Worm (Caenorhabditis elegans) whole organism, late embryonic: Measurements from ENCODE around the gene F54F7.6.
A peak's percentile ranks its signal among the peaks of the same experiment; 100 is the strongest.

Source experiments
- C08G9.2 ChIP-seq: sonication (generic microtip); optimal IDR thresholded peaks from 2 replicates; lab custom pipeline; 2016; ENCODE audit warnings: mild to moderate bottlenecking, missing genetic modification characterization, moderate library complexity, missing compliant biosample characterization
- C38D4.7 ChIP-seq: fragments of 200-800 bp; sonication (Bioruptor generic); optimal IDR thresholded peaks from 2 replicates; lab custom pipeline; 2018; ENCODE audit warnings: mild to moderate bottlenecking, missing genetic modification characterization, moderate library complexity, missing compliant biosample characterization
- K02D7.2 ChIP-seq: sonication (generic microtip); optimal IDR thresholded peaks from 2 replicates; lab custom pipeline; 2017; ENCODE audit warnings: mild to moderate bottlenecking, missing genetic modification characterization, missing compliant biosample characterization
- T23F11.4 ChIP-seq: fragments of 200-800 bp; sonication (Bioruptor generic); optimal IDR thresholded peaks from 2 replicates; lab custom pipeline; 2018; ENCODE audit warnings: mild to moderate bottlenecking, missing genetic modification characterization, missing compliant biosample characterization
- ahr-1 ChIP-seq: sonication (generic microtip); optimal IDR thresholded peaks from 2 replicates; lab custom pipeline; 2016; ENCODE audit warnings: missing genetic modification characterization, missing compliant biosample characterization
- ama-1 ChIP-seq: fragments of 150-350 bp; optimal IDR thresholded peaks from 2 replicates; lab custom pipeline; 2014
- ceh-19 ChIP-seq: fragments of 200-800 bp; sonication (Bioruptor generic); optimal IDR thresholded peaks from 2 replicates; lab custom pipeline; 2018; ENCODE audit warnings: mild to moderate bottlenecking, missing genetic modification characterization, missing compliant biosample characterization
- ceh-22 ChIP-seq: sonication (generic microtip); optimal IDR thresholded peaks from 2 replicates; lab custom pipeline; 2017; ENCODE audit warnings: missing biosample characterization, missing genetic modification characterization
- ceh-30 ChIP-seq: fragments of 150-350 bp; optimal IDR thresholded peaks from 2 replicates; lab custom pipeline; 2014; ENCODE audit warnings: missing biosample characterization, missing genetic modification characterization
- ceh-31 ChIP-seq: sonication (generic microtip); optimal IDR thresholded peaks from 2 replicates; lab custom pipeline; 2016; ENCODE audit warnings: missing genetic modification characterization, missing compliant biosample characterization
- ceh-45 ChIP-seq: fragments of 200-800 bp; sonication (Bioruptor generic); IDR thresholded peaks from 2 replicates; pipeline ENCODE4 v1.3.6; 2022; ENCODE audit warnings: missing genetic modification reagents, missing genetic modification characterization, missing compliant biosample characterization
- ceh-48 ChIP-seq: sonication (generic microtip); optimal IDR thresholded peaks from 2 replicates; lab custom pipeline; 2016; ENCODE audit warnings: missing genetic modification characterization, inconsistent platforms, missing compliant biosample characterization
- ceh-6 ChIP-seq: fragments of 200-800 bp; sonication (Bioruptor generic); optimal IDR thresholded peaks from 2 replicates; lab custom pipeline; 2018; ENCODE audit warnings: mild to moderate bottlenecking, missing genetic modification characterization, missing compliant biosample characterization
- ceh-9 ChIP-seq: sonication (generic microtip); optimal IDR thresholded peaks from 2 replicates; lab custom pipeline; 2016; ENCODE audit warnings: mild to moderate bottlenecking, missing genetic modification characterization, inconsistent platforms, missing compliant biosample characterization
- che-1 ChIP-seq: sonication (generic microtip); optimal IDR thresholded peaks from 2 replicates; lab custom pipeline; 2016; ENCODE audit warnings: mild to moderate bottlenecking, missing genetic modification characterization, missing compliant biosample characterization
- elt-4 ChIP-seq: sonication (generic microtip); optimal IDR thresholded peaks from 2 replicates; lab custom pipeline; 2016; ENCODE audit warnings: missing genetic modification characterization, missing compliant biosample characterization
- ets-4 ChIP-seq: sonication (generic microtip); optimal IDR thresholded peaks from 2 replicates; lab custom pipeline; 2016; ENCODE audit warnings: missing genetic modification characterization, missing compliant biosample characterization
- fax-1 ChIP-seq: sonication (generic microtip); optimal IDR thresholded peaks from 2 replicates; lab custom pipeline; 2016; ENCODE audit warnings: missing genotype, missing genetic modification characterization, missing compliant biosample characterization
- fkh-10 ChIP-seq: fragments of 150-350 bp; optimal IDR thresholded peaks from 2 replicates; lab custom pipeline; 2014; ENCODE audit warnings: missing biosample characterization, missing genetic modification reagents, missing genetic modification characterization
- fkh-6 ChIP-seq: sonication (generic microtip); optimal IDR thresholded peaks from 2 replicates; lab custom pipeline; 2016; ENCODE audit warnings: missing genetic modification characterization, missing compliant biosample characterization
- gmeb-2 ChIP-seq: sonication (generic microtip); optimal IDR thresholded peaks from 2 replicates; lab custom pipeline; 2016; ENCODE audit warnings: missing genetic modification characterization, inconsistent platforms, missing compliant biosample characterization
- hlh-15 ChIP-seq: sonication (generic microtip); optimal IDR thresholded peaks from 2 replicates; lab custom pipeline; 2016; ENCODE audit warnings: missing genetic modification characterization, missing compliant biosample characterization
- hlh-30 ChIP-seq: sonication (generic microtip); optimal IDR thresholded peaks from 2 replicates; lab custom pipeline; 2017; ENCODE audit warnings: antibody characterized with exemption, missing genetic modification characterization, missing compliant biosample characterization; ENCODE audit not compliant: insufficient read depth
- hlh-8 ChIP-seq: sonication (generic microtip); optimal IDR thresholded peaks from 2 replicates; lab custom pipeline; 2016; ENCODE audit warnings: missing genotype, missing genetic modification characterization, missing compliant biosample characterization
- lim-6 ChIP-seq: sonication (generic microtip); optimal IDR thresholded peaks from 2 replicates; lab custom pipeline; 2016; ENCODE audit warnings: missing genetic modification characterization, missing compliant biosample characterization
- madf-2 ChIP-seq: sonication (generic microtip); optimal IDR thresholded peaks from 2 replicates; lab custom pipeline; 2017; ENCODE audit warnings: missing genetic modification characterization, missing compliant biosample characterization
- mec-3 ChIP-seq: sonication (generic microtip); optimal IDR thresholded peaks from 2 replicates; lab custom pipeline; 2016; ENCODE audit warnings: borderline replicate concordance, missing genetic modification characterization, missing compliant biosample characterization
- odd-2 ChIP-seq: sonication (generic microtip); optimal IDR thresholded peaks from 2 replicates; lab custom pipeline; 2017; ENCODE audit warnings: antibody characterized with exemption, mild to moderate bottlenecking, missing genetic modification characterization, missing compliant biosample characterization
- pat-9 ChIP-seq: fragments of 200-800 bp; sonication (Bioruptor generic); optimal IDR thresholded peaks from 2 replicates; lab custom pipeline; 2018; ENCODE audit warnings: mild to moderate bottlenecking, missing genetic modification characterization, moderate library complexity, missing compliant biosample characterization
- pha-4 ChIP-seq: fragments of 150-350 bp; optimal IDR thresholded peaks from 2 replicates; lab custom pipeline; 2018; ENCODE audit warnings: missing biosample characterization, missing genetic modification reagents, missing genetic modification characterization
- pros-1 ChIP-seq: fragments of 150-350 bp; optimal IDR thresholded peaks from 2 replicates; lab custom pipeline; 2014; ENCODE audit warnings: missing biosample characterization, missing genetic modification reagents, missing genetic modification characterization
- sdc-2 ChIP-seq: sonication (generic microtip); optimal IDR thresholded peaks from 2 replicates; lab custom pipeline; 2016; ENCODE audit warnings: missing genotype, missing genetic modification characterization, missing compliant biosample characterization
- syd-9 ChIP-seq: sonication (generic microtip); optimal IDR thresholded peaks from 2 replicates; lab custom pipeline; 2016; ENCODE audit warnings: mild to moderate bottlenecking, missing genetic modification characterization, moderate library complexity, missing compliant biosample characterization
- unc-3 ChIP-seq, 2 experiments: fragments of 200-800 bp in 1 of 2; sonication (Bioruptor generic) in 1 of 2; sonication (generic microtip) in 1 of 2; conservative IDR thresholded peaks in 1 of 2; optimal IDR thresholded peaks in 1 of 2; 2 replicates each; pipeline versions ENCODE4 v1.3.6 to Lab custom; 2016 to 2022; ENCODE audit warnings: missing compliant biosample characterization in 2 of 2, missing genetic modification characterization in 2 of 2, missing genetic modification reagents in 1 of 2
- unc-42 ChIP-seq: sonication (generic microtip); optimal IDR thresholded peaks from 2 replicates; lab custom pipeline; 2016; ENCODE audit warnings: missing genotype, missing genetic modification characterization, missing compliant biosample characterization
- unc-55 ChIP-seq: sonication (generic microtip); optimal IDR thresholded peaks from 2 replicates; lab custom pipeline; 2017; ENCODE audit warnings: missing biosample characterization, missing genetic modification reagents, missing genetic modification characterization
- zip-5 ChIP-seq: sonication (generic microtip); optimal IDR thresholded peaks from 2 replicates; lab custom pipeline; 2016; ENCODE audit warnings: missing genetic modification characterization, missing compliant biosample characterization
- ztf-16 ChIP-seq: sonication (generic microtip); optimal IDR thresholded peaks from 2 replicates; lab custom pipeline; 2017; ENCODE audit warnings: missing genetic modification characterization, missing compliant biosample characterization

The F54F7.6 gene

DNA sequence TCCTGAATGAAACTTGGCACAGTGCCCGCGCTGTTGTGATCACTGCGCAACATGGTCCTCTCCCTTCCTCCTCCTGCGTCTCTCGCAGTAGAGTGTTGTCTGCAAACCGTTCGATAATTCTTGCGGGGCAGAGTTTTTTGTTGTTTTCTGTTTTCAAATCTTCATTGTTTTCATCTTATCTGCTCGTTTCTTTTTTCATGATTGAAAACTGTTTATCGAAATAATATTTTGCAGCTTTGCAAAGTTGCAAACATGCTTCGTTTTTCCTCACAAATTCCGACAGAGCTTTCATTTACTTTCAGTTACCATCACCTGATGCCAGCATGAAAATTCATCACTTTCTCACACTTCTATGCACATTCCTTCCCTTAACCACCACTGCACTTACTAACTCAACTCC is 8.0 kb upstream of the F54F7.6 start, which contains the start of gene mes-1:
TSS of gene mes-1 (plus strand) at position 301 of the 400 bp plus-strand sequence.
- TF ChIP-seq elt-4 (tag; lab: Kevin White, UChicago) (no peak), fkh-10 (GFP tag; lab: Kevin White, UChicago) (no peak), hlh-8 (tag; lab: Kevin White, UChicago) (no peak), unc-42 (tag; lab: Kevin White, UChicago) (no peak)

DNA sequence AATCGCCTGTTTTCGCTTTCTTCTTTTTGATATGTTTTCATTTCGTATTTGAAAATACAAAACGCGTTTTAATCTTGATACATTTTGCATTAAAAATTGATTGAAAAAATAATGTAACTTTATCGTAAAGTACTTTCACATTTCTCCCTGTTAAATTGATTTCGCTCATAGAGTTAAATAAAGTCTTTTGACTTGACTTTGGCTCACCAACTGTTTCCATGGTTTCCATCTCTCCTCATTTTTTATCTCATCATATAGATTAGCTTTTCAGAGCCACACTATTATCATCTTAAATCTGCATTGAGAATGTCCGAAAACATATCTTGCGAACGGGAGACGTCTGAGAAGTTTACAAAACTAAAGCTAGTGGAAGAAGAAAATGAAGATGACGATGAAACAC is 1.9 kb upstream of the F54F7.6 start, which contains the start of gene F54F7.10:
TSS of gene F54F7.10 (plus strand) at position 301 of the 400 bp plus-strand sequence.
- TF ChIP-seq ceh-6 (GFP tag; lab: Kevin White, UChicago): no peak
- no peak for TF ChIP-seq pat-9 (tag; lab: Kevin White, UChicago)
- TF ChIP-seq ceh-31 (tag; lab: Kevin White, UChicago): no peak
- no peak for TF ChIP-seq ceh-30 (tag; lab: Kevin White, UChicago)
- TF ChIP-seq ets-4: no peak
- TF ChIP-seq ztf-16 (tag; lab: Kevin White, UChicago): no peak
- TF ChIP-seq C38D4.7 (GFP tag; lab: Kevin White, UChicago): no peak
- TF ChIP-seq ceh-9 (tag; lab: Kevin White, UChicago): no peak
- no peak for TF ChIP-seq lim-6 (tag; lab: Kevin White, UChicago)
- no peak for TF ChIP-seq odd-2
- TF ChIP-seq hlh-30 (tag; lab: Kevin White, UChicago): no peak
- TF ChIP-seq ama-1 (lab: Kevin White, UChicago): no peak
- TF ChIP-seq K02D7.2 (tag; lab: Kevin White, UChicago): no peak
- TF ChIP-seq fkh-6 (tag; lab: Kevin White, UChicago): no peak
- TF ChIP-seq che-1 (tag; lab: Kevin White, UChicago): no peak
- no peak for TF ChIP-seq gmeb-2 (tag; lab: Kevin White, UChicago)
- no peak for TF ChIP-seq elt-4 (tag; lab: Kevin White, UChicago)
- TF ChIP-seq unc-55: no peak
- no peak for TF ChIP-seq ceh-48 (tag; lab: Kevin White, UChicago)
- TF ChIP-seq, all 69 proteins: peak for 0

DNA sequence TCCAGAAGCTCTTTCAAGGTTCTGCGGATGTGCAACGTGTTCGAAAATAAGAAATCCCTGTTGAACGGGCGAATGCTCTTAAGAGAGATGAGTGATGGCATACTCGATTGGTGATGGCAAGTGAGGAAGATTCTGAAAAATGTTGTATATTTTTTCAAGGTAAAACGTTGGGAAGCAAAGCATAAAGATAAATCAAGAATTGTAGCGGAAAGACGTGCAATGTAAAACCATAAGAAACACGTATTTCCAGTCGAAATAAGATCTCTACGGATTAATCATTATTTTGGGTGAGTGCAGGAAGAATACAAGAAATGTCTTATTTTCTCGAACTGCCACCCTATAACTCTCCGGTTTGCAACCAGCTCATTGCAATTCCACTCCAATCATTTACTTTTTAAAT is 4.1 kb downstream of the F54F7.6 start, which contains the start of gene dot-1.2:
TSS of gene dot-1.2 (minus strand) at position 101 of the 400 bp plus-strand sequence.
- TF ChIP-seq ahr-1 (tag; lab: Kevin White, UChicago) (no peak), elt-4 (tag; lab: Kevin White, UChicago) (no peak), T23F11.4 (GFP tag; lab: Kevin White, UChicago) (no peak), ceh-30 (tag; lab: Kevin White, UChicago) (no peak), C08G9.2 (tag; lab: Kevin White, UChicago) (no peak), ceh-22 (tag; lab: Kevin White, UChicago) (no peak), hlh-30 (tag; lab: Kevin White, UChicago) (no peak), C38D4.7 (GFP tag; lab: Kevin White, UChicago) (no peak), K02D7.2 (tag; lab: Kevin White, UChicago) (no peak), pros-1 (tag; lab: Kevin White, UChicago) (no peak), fax-1 (no peak)

DNA sequence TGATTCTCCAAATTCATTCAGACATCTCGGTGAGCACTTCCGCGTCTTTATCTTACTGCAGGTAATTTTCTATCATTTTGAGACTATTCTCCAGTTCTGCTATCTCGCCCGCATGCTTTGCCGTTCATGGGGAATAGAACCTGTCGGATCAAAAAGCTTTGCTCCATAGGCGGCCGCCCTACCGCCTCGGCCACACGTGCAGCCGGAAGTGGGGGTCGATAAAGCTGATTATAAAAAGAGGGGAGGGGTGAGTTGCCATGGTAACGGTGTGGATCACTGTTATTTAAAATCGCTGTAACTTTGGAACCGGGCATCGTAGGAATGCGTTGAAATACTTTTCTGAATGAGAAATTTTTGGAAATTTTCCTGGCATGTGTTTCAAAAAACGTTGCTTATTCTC is 5.2 kb downstream of the F54F7.6 start:
- TF ChIP-seq C38D4.7 (GFP tag; lab: Kevin White, UChicago): peak; percentile 4
- TF ChIP-seq syd-9: no peak
- TF ChIP-seq fkh-6 (tag; lab: Kevin White, UChicago): no peak
- TF ChIP-seq unc-3 (GFP tag; conservative IDR thresholded peaks at IDR 0.05; lab: Robert Waterston, UW): no peak
- TF ChIP-seq unc-3 (tag; optimal IDR thresholded peaks at IDR 0.05; lab: Kevin White, UChicago): no peak
- no peak for TF ChIP-seq ceh-19 (GFP tag; lab: Kevin White, UChicago)
- no peak for TF ChIP-seq ceh-30 (tag; lab: Kevin White, UChicago)
- TF ChIP-seq pha-4: no peak
- TF ChIP-seq sdc-2 (tag; lab: Kevin White, UChicago): peak; percentile 12
- TF ChIP-seq ceh-45 (GFP tag; lab: Robert Waterston, UW): no peak
- no peak for TF ChIP-seq madf-2
- no peak for TF ChIP-seq mec-3 (tag; lab: Kevin White, UChicago)
- no peak for TF ChIP-seq hlh-30 (tag; lab: Kevin White, UChicago)
- TF ChIP-seq hlh-15 (tag; lab: Kevin White, UChicago): no peak
- no peak for TF ChIP-seq zip-5 (tag; lab: Kevin White, UChicago)
